Comparison of ENCODE assay signal across 1 fruit fly cellular context in the genomic region with DNA sequence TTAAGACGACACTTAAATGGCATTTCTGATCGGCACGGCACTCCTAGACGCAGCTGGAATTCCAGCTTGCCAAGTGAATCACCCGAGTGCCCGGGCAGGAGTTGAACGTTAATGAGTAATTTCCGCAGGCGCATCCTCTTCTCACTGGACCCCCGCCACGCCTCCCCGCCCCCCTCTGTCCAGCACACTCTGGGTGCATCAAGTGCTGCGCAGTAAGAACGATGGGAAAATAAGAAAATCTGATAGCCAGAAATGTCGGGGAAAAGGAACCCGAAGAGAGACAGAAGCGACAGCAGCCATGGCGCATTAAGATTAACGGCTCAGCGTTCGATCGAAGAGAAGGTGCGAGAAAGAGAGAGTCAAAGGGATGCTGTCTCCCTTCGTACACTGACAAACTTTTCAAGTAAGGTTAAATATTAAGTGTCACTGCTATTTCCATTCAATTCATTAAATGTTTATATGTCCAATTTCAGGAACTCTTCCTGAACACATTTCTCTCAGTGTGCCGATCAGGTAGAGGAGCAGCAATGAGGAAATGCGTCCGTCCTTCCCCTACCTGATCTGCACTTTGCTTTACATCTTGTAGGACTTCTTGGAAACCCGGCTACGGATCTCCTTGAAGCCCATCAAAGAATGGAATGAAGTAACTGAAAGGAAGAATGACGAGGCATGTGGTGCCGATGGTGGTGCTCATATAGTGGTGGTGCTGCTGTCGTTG.
TF ChIP-seq lines count a peak whose summit lies in the region.

No protein-coding gene starts in this region.

TF ChIP-seq in whole organism, embryonic, 481 proteins besides CTCF, POLR2A, EP300 and RAD21 (continued from another document and continues in another):
- TF ChIP-seq ATbp (GFP tag; optimal IDR thresholded peaks at IDR 0.05; lab: Kevin White, UChicago) (peak; percentile 18), HLH3B (GFP tag; IDR thresholded peaks at IDR 0.05; lab: Robert Waterston, UW) (peak; percentile 36; the same call in 1 of the 2 replicates), bab2 (GFP tag; optimal IDR thresholded peaks at IDR 0.05; lab: Kevin White, UChicago) (peak; percentile 71), fd96Cb (tag; optimal IDR thresholded peaks at IDR 0.05; lab: Kevin White, UChicago) (peak; percentile 55), CG8388 (GFP tag; optimal IDR thresholded peaks at IDR 0.05; lab: Kevin White, UChicago) (peak; percentile 68), CG13624 (GFP tag; optimal IDR thresholded peaks at IDR 0.05; lab: Kevin White, UChicago) (peak; percentile 46), CG3838 (GFP tag; optimal IDR thresholded peaks at IDR 0.05; lab: Kevin White, UChicago) (no peak), eyg (GFP tag; optimal IDR thresholded peaks at IDR 0.05; lab: Kevin White, UChicago) (no peak), Ravus (GFP tag; IDR thresholded peaks at IDR 0.05; lab: Robert Waterston, UW) (0 out of 2 replicates have a peak, but pooled peaks have one; percentile 1), ac (GFP tag; optimal IDR thresholded peaks at IDR 0.05; lab: Kevin White, UChicago) (peak; percentile 64), Gsc (GFP tag; IDR thresholded peaks at IDR 0.05; lab: Robert Waterston, UW) (no peak), CG17186 (GFP tag; optimal IDR thresholded peaks at IDR 0.05; lab: Kevin White, UChicago) (peak; percentile 19), CG15696 (tag; optimal IDR thresholded peaks at IDR 0.05; lab: Kevin White, UChicago) (peak; percentile 96), ara (GFP tag; IDR thresholded peaks at IDR 0.05; lab: Robert Waterston, UW) (peak; percentile 92), chif (GFP tag; optimal IDR thresholded peaks at IDR 0.05; lab: Kevin White, UChicago) (peak; percentile 46 to 85), Pdp1 (GFP tag; optimal IDR thresholded peaks at IDR 0.05; lab: Kevin White, UChicago) (peak; percentile 54 to 68), pum (GFP tag; optimal IDR thresholded peaks at IDR 0.05; lab: Kevin White, UChicago) (peak; percentile 53), shn (GFP tag; optimal IDR thresholded peaks at IDR 0.05; lab: Kevin White, UChicago) (peak; percentile 46), Hr39 (optimal IDR thresholded peaks at IDR 0.05; lab: Kevin White, UChicago) (no peak), scrt (GFP tag; optimal IDR thresholded peaks at IDR 0.05; lab: Kevin White, UChicago) (no peak), zf30C (GFP tag; optimal IDR thresholded peaks at IDR 0.05; lab: Kevin White, UChicago) (peak; percentile 100), usp (GFP tag; optimal IDR thresholded peaks at IDR 0.05; lab: Kevin White, UChicago) (no peak), ci (GFP tag; IDR thresholded peaks at IDR 0.05; lab: Robert Waterston, UW) (0 out of 3 replicates have a peak, but pooled peaks have one; percentile 13), CG2129 (GFP tag; IDR thresholded peaks at IDR 0.05; lab: Robert Waterston, UW; ENCODE audit: partially characterized antibody) (no peak), CkIIα-i1 (GFP tag; IDR thresholded peaks at IDR 0.05; lab: Robert Waterston, UW) (no peak), CG6791 (GFP tag; IDR thresholded peaks at IDR 0.05; lab: Robert Waterston, UW; ENCODE audit: partially characterized antibody) (no peak), hkb (optimal IDR thresholded peaks at IDR 0.05; lab: Kevin White, UChicago) (no peak), hkb (GFP tag; IDR thresholded peaks at IDR 0.05; lab: Robert Waterston, UW) (peak; percentile 54; the same call in 1 of the 2 replicates), Mes4 (GFP tag; optimal IDR thresholded peaks at IDR 0.05; lab: Kevin White, UChicago) (peak; percentile 56), btn (GFP tag; optimal IDR thresholded peaks at IDR 0.05; lab: Kevin White, UChicago) (peak; percentile 70), CG6272 (GFP tag; IDR thresholded peaks at IDR 0.05; lab: Robert Waterston, UW) (no peak), CG10209 (GFP tag; optimal IDR thresholded peaks at IDR 0.05; lab: Kevin White, UChicago) (peak; percentile 56), Drgx (GFP tag; IDR thresholded peaks at IDR 0.05; lab: Robert Waterston, UW) (peak; percentile 75), CG6765 (GFP tag; optimal IDR thresholded peaks at IDR 0.05; lab: Kevin White, UChicago) (no peak), ap (GFP tag; IDR thresholded peaks at IDR 0.05; lab: Robert Waterston, UW) (no peak; the same call in 1 of the 2 replicates), CG17568 (GFP tag; optimal IDR thresholded peaks at IDR 0.05; lab: Kevin White, UChicago) (peak; percentile 27), ase (GFP tag; IDR thresholded peaks at IDR 0.05; lab: Robert Waterston, UW) (peak; percentile 19; the same call in 1 of the 3 replicates), Sox102F (GFP tag; optimal IDR thresholded peaks at IDR 0.05; lab: Kevin White, UChicago) (peak; percentile 0), ftz-f1 (GFP tag; optimal IDR thresholded peaks at IDR 0.05; lab: Kevin White, UChicago) (no peak), CG31441 (GFP tag; IDR thresholded peaks at IDR 0.05; lab: Robert Waterston, UW) (peak; percentile 68; the same call in 1 of the 2 replicates), CG42726 (GFP tag; IDR thresholded peaks at IDR 0.05; lab: Robert Waterston, UW; ENCODE audit: partially characterized antibody) (no peak), CG1792 (GFP tag; optimal IDR thresholded peaks at IDR 0.05; lab: Kevin White, UChicago) (peak; percentile 23), dmrt99B (tag; optimal IDR thresholded peaks at IDR 0.05; lab: Kevin White, UChicago) (no peak), fu2 (GFP tag; optimal IDR thresholded peaks at IDR 0.05; lab: Kevin White, UChicago) (no peak), CG12071 (GFP tag; optimal IDR thresholded peaks at IDR 0.05; lab: Kevin White, UChicago) (no peak), ken (GFP tag; IDR thresholded peaks at IDR 0.05; lab: Robert Waterston, UW) (peak; percentile 68; the same call in 2 of the 3 replicates), CG4424 (GFP tag; optimal IDR thresholded peaks at IDR 0.05; lab: Kevin White, UChicago) (peak; percentile 77), CG4730 (GFP tag; IDR thresholded peaks at IDR 0.05; lab: Robert Waterston, UW) (peak; percentile 61), CG30403 (GFP tag; optimal IDR thresholded peaks at IDR 0.05; lab: Kevin White, UChicago) (peak; percentile 58), CG17802 (tag; optimal IDR thresholded peaks at IDR 0.05; lab: Kevin White, UChicago) (peak; percentile 45), bigmax (GFP tag; optimal IDR thresholded peaks at IDR 0.05; lab: Kevin White, UChicago) (no peak), trem (tag; optimal IDR thresholded peaks at IDR 0.05; lab: Kevin White, UChicago) (peak; percentile 78), Dip2 (GFP tag; IDR thresholded peaks at IDR 0.05; lab: Robert Waterston, UW) (no peak), cwo (GFP tag; optimal IDR thresholded peaks at IDR 0.05; lab: Kevin White, UChicago) (no peak), Fer1 (GFP tag; optimal IDR thresholded peaks at IDR 0.05; lab: Kevin White, UChicago) (no peak), GATAe (GFP tag; conservative IDR thresholded peaks at IDR 0.05; lab: Robert Waterston, UW) (no peak), CG33213 (GFP tag; optimal IDR thresholded peaks at IDR 0.05; lab: Kevin White, UChicago) (peak; percentile 42), CG12104 (GFP tag; optimal IDR thresholded peaks at IDR 0.05; lab: Kevin White, UChicago) (no peak), CG8924 (tag; optimal IDR thresholded peaks at IDR 0.05; lab: Kevin White, UChicago) (peak; percentile 80), Doc3 (GFP tag; IDR thresholded peaks at IDR 0.05; lab: Robert Waterston, UW; ENCODE audit: partially characterized antibody) (no peak), Ada2b (GFP tag; IDR thresholded peaks at IDR 0.05; lab: Robert Waterston, UW) (peak; percentile 44; the same call in 1 of the 2 replicates), sens (GFP tag; lab: Kevin White, UChicago) (peak; percentile 95), CG13123 (GFP tag; optimal IDR thresholded peaks at IDR 0.05; lab: Kevin White, UChicago) (peak; percentile 34), CG6683 (GFP tag; optimal IDR thresholded peaks at IDR 0.05; lab: Kevin White, UChicago) (no peak), CG7928 (GFP tag; optimal IDR thresholded peaks at IDR 0.05; lab: Kevin White, UChicago) (no peak), CG2202 (tag; optimal IDR thresholded peaks at IDR 0.05; lab: Kevin White, UChicago) (peak; percentile 55), fru (optimal IDR thresholded peaks at IDR 0.05; lab: Kevin White, UChicago) (no peak), Usf (GFP tag; optimal IDR thresholded peaks at IDR 0.05; lab: Kevin White, UChicago) (peak; percentile 69), CG2875 (GFP tag; optimal IDR thresholded peaks at IDR 0.05; lab: Kevin White, UChicago) (peak; percentile 50), tna (GFP tag; IDR thresholded peaks at IDR 0.05; lab: Robert Waterston, UW; ENCODE audit: partially characterized antibody) (no peak), run (tag; optimal IDR thresholded peaks at IDR 0.05; lab: Kevin White, UChicago) (no peak), br (optimal IDR thresholded peaks at IDR 0.05; lab: Kevin White, UChicago) (no peak), CG10565 (GFP tag; optimal IDR thresholded peaks at IDR 0.05; lab: Kevin White, UChicago) (no peak), CG30431 (GFP tag; optimal IDR thresholded peaks at IDR 0.05; lab: Kevin White, UChicago) (peak; percentile 66), mld (GFP tag; IDR thresholded peaks at IDR 0.05; lab: Robert Waterston, UW; ENCODE audit: partially characterized antibody) (no peak), ttk (GFP tag; IDR thresholded peaks at IDR 0.05; lab: Robert Waterston, UW) (no peak), CG7372 (GFP tag; IDR thresholded peaks at IDR 0.05; lab: Robert Waterston, UW) (no peak), CG4820 (GFP tag; optimal IDR thresholded peaks at IDR 0.05; lab: Kevin White, UChicago) (peak; percentile 72), CG17359 (tag; optimal IDR thresholded peaks at IDR 0.05; lab: Kevin White, UChicago) (peak; percentile 45), h (optimal IDR thresholded peaks at IDR 0.05; lab: Kevin White, UChicago) (no peak), oc (tag; optimal IDR thresholded peaks at IDR 0.05; lab: Kevin White, UChicago) (peak; percentile 44), CG11504 (tag; optimal IDR thresholded peaks at IDR 0.05; lab: Kevin White, UChicago) (peak; percentile 44), CHES-1-like (GFP tag; optimal IDR thresholded peaks at IDR 0.05; lab: Kevin White, UChicago) (peak; percentile 21), Blimp-1 (GFP tag; optimal IDR thresholded peaks at IDR 0.05; lab: Kevin White, UChicago) (peak; percentile 63), Med (GFP tag; lab: Kevin White, UChicago) (peak; percentile 81), seq (GFP tag; IDR thresholded peaks at IDR 0.05; lab: Robert Waterston, UW) (no peak), tio (GFP tag; optimal IDR thresholded peaks at IDR 0.05; lab: Kevin White, UChicago) (peak; percentile 32), tap (tag; optimal IDR thresholded peaks at IDR 0.05; lab: Kevin White, UChicago) (peak; percentile 38), Bgb (GFP tag; IDR thresholded peaks at IDR 0.05; lab: Robert Waterston, UW; ENCODE audit: partially characterized antibody) (no peak), pb (GFP tag; optimal IDR thresholded peaks at IDR 0.05; lab: Kevin White, UChicago) (peak; percentile 42), CG8944 (GFP tag; optimal IDR thresholded peaks at IDR 0.05; lab: Kevin White, UChicago) (peak; percentile 56), CG10543 (GFP tag; optimal IDR thresholded peaks at IDR 0.05; lab: Kevin White, UChicago) (no peak), nom (GFP tag; optimal IDR thresholded peaks at IDR 0.05; lab: Kevin White, UChicago) (peak; percentile 95), CG11085 (GFP tag; IDR thresholded peaks at IDR 0.05; lab: Robert Waterston, UW) (no peak), CG2120 (GFP tag; optimal IDR thresholded peaks at IDR 0.05; lab: Kevin White, UChicago) (no peak), CG15073 (GFP tag; optimal IDR thresholded peaks at IDR 0.05; lab: Kevin White, UChicago) (no peak), jumu (GFP tag; optimal IDR thresholded peaks at IDR 0.05; lab: Kevin White, UChicago) (peak; percentile 53), CG5953 (GFP tag; IDR thresholded peaks at IDR 0.05; lab: Robert Waterston, UW) (no peak), sqz (GFP tag; optimal IDR thresholded peaks at IDR 0.05; lab: Kevin White, UChicago) (peak; percentile 51), chinmo (GFP tag; IDR thresholded peaks at IDR 0.05; lab: Robert Waterston, UW; ENCODE audit: partially characterized antibody) (no peak), CG17328 (GFP tag; IDR thresholded peaks at IDR 0.05; lab: Robert Waterston, UW) (peak; percentile 78), CG17612 (GFP tag; IDR thresholded peaks at IDR 0.05; lab: Robert Waterston, UW) (no peak), Dad (GFP tag; optimal IDR thresholded peaks at IDR 0.05; lab: Kevin White, UChicago) (no peak), CG18476 (GFP tag; optimal IDR thresholded peaks at IDR 0.05; lab: Kevin White, UChicago) (peak; percentile 47), Side (GFP tag; optimal IDR thresholded peaks at IDR 0.05; lab: Kevin White, UChicago) (peak; percentile 76), CG3995 (GFP tag; optimal IDR thresholded peaks at IDR 0.05; lab: Kevin White, UChicago) (no peak), lab (GFP tag; optimal IDR thresholded peaks at IDR 0.05; lab: Kevin White, UChicago) (peak; percentile 6), Deaf1 (tag; optimal IDR thresholded peaks at IDR 0.05; lab: Kevin White, UChicago) (peak; percentile 30), pho (GFP tag; optimal IDR thresholded peaks at IDR 0.05; lab: Kevin White, UChicago) (no peak), bowl (GFP tag; IDR thresholded peaks at IDR 0.05; lab: Robert Waterston, UW) (no peak), Elba2 (GFP tag; optimal IDR thresholded peaks at IDR 0.05; lab: Kevin White, UChicago) (peak; percentile 77), kah (GFP tag; optimal IDR thresholded peaks at IDR 0.05; lab: Kevin White, UChicago) (no peak), CG1603 (tag; optimal IDR thresholded peaks at IDR 0.05; lab: Kevin White, UChicago) (peak; percentile 84), CG2678 (tag; optimal IDR thresholded peaks at IDR 0.05; lab: Kevin White, UChicago) (peak; percentile 56), BEAF-32 (GFP tag; optimal IDR thresholded peaks at IDR 0.05; lab: Kevin White, UChicago) (no peak), row (GFP tag; IDR thresholded peaks at IDR 0.05; lab: Robert Waterston, UW) (peak; percentile 83), Hr78 (GFP tag; optimal IDR thresholded peaks at IDR 0.05; lab: Kevin White, UChicago) (no peak), CG5245 (GFP tag; optimal IDR thresholded peaks at IDR 0.05; lab: Kevin White, UChicago) (peak; percentile 50), CG15514 (GFP tag; optimal IDR thresholded peaks at IDR 0.05; lab: Kevin White, UChicago) (no peak), fd64A (GFP tag; optimal IDR thresholded peaks at IDR 0.05; lab: Kevin White, UChicago) (peak; percentile 20), NC2α (GFP tag; optimal IDR thresholded peaks at IDR 0.05; lab: Kevin White, UChicago) (peak; percentile 72), CG11560 (tag; IDR thresholded peaks at IDR 0.05; lab: Robert Waterston, UW) (no peak), CG3065 (GFP tag; optimal IDR thresholded peaks at IDR 0.05; lab: Kevin White, UChicago) (peak; percentile 79), CG3726 (GFP tag; IDR thresholded peaks at IDR 0.05; lab: Robert Waterston, UW) (no peak)
